Worm (Caenorhabditis elegans) whole organism, young adult: ENCODE measurements around the gene blos-2.

Experiments
- F22D6.2 ChIP-seq: sonication (generic microtip); optimal IDR thresholded peaks from 2 replicates; lab custom pipeline; 2016; ENCODE audit warnings: mild to moderate bottlenecking, missing genetic modification characterization, missing compliant biosample characterization
- F55B11.4 ChIP-seq: sonication (generic microtip); optimal IDR thresholded peaks from 2 replicates; lab custom pipeline; 2016; ENCODE audit warnings: missing compliant biosample characterization, missing genetic modification characterization, borderline replicate concordance; ENCODE audit not compliant: insufficient read depth
- ccch-3 ChIP-seq: fragments of 200-800 bp; sonication (Bioruptor generic); optimal IDR thresholded peaks from 2 replicates; lab custom pipeline; 2018; ENCODE audit warnings: mild to moderate bottlenecking, missing genetic modification characterization, missing compliant biosample characterization
- cebp-2 ChIP-seq: fragments of 200-800 bp; sonication (Bioruptor generic); IDR thresholded peaks from 2 replicates; pipeline ENCODE4 v1.3.6; 2022; ENCODE audit warnings: missing genetic modification characterization, missing compliant biosample characterization
- ceh-79 ChIP-seq: sonication (generic microtip); optimal IDR thresholded peaks from 2 replicates; lab custom pipeline; 2017; ENCODE audit warnings: mild to moderate bottlenecking, missing genetic modification characterization, missing compliant biosample characterization
- ets-4 ChIP-seq: fragments of 200-800 bp; sonication (Bioruptor generic); optimal IDR thresholded peaks from 2 replicates; lab custom pipeline; 2018; ENCODE audit warnings: mild to moderate bottlenecking, missing genetic modification characterization, missing compliant biosample characterization
- gei-17 ChIP-seq: fragments of 200-800 bp; sonication (Bioruptor generic); optimal IDR thresholded peaks from 2 replicates; lab custom pipeline; 2018; ENCODE audit warnings: mild to moderate bottlenecking, missing genetic modification characterization, missing compliant biosample characterization
- lag-1 ChIP-seq: fragments of 200-800 bp; sonication (Bioruptor generic); IDR thresholded peaks from 2 replicates; pipeline ENCODE4 v1.3.6; 2022; ENCODE audit warnings: missing genetic modification reagents, missing genetic modification characterization, missing compliant biosample characterization
- madf-8 ChIP-seq: fragments of 200-800 bp; sonication (Bioruptor generic); conservative IDR thresholded peaks from 2 replicates; pipeline ENCODE4 v1.3.6; 2022; ENCODE audit warnings: missing genetic modification reagents, missing genetic modification characterization, missing compliant biosample characterization
- pha-4 ChIP-seq: fragments of 150-350 bp; sonication (generic microtip); optimal IDR thresholded peaks from 2 replicates; lab custom pipeline; 2014; ENCODE audit warnings: missing biosample characterization, missing genetic modification reagents, missing genetic modification characterization
- snpc-4 ChIP-seq, 5 experiments: fragments of 150-350 bp in 1 of 5; sonication (generic microtip) in 4 of 5; optimal IDR thresholded peaks; 2 replicates each; lab custom pipeline; 2014 to 2018; ENCODE audit warnings: missing genetic modification characterization in 5 of 5, missing biosample characterization in 3 of 5, antibody characterized with exemption in 2 of 5, mild to moderate bottlenecking in 2 of 5, missing compliant biosample characterization in 2 of 5, missing genotype in 2 of 5, moderate library complexity in 2 of 5, missing genetic modification reagents in 1 of 5
- somi-1 ChIP-seq: fragments of 200-800 bp; sonication (Bioruptor generic); optimal IDR thresholded peaks from 2 replicates; lab custom pipeline; 2018; ENCODE audit warnings: mild to moderate bottlenecking, missing genetic modification characterization, missing compliant biosample characterization

ce11 chrIV:6284277-6284676, 49.7 kb upstream of the blos-2 start, which contains the start of gene ops-1:
- TF ChIP-seq snpc-4 (GFP tag; optimal IDR thresholded peaks at IDR 0.05; lab: Kevin White, UChicago) (no peak), snpc-4 (tag; optimal IDR thresholded peaks at IDR 0.05; lab: Kevin White, UChicago) (no peak), ccch-3 (no peak), F22D6.2 (tag; lab: Kevin White, UChicago) (no peak), ets-4 (GFP tag; lab: Kevin White, UChicago) (no peak), cebp-2 (GFP tag; lab: Robert Waterston, UW) (no peak), gei-17 (GFP tag; lab: Kevin White, UChicago) (no peak), madf-8 (GFP tag; lab: Robert Waterston, UW) (no peak), ceh-79 (no peak), lag-1 (GFP tag; lab: Robert Waterston, UW) (no peak), F55B11.4 (no peak), somi-1 (GFP tag; lab: Kevin White, UChicago) (no peak), pha-4 (tag; lab: Kevin White, UChicago) (no peak)
